Fruit fly (Drosophila melanogaster) whole organism, embryonic: Measurements from ENCODE around the gene yellow-e3.
A peak's percentile ranks its signal among the peaks of the same experiment; 100 is the strongest.

Experiments
- Abd-B ChIP-seq: fragments of 200-800 bp; sonication (Bioruptor generic); optimal IDR thresholded peaks from 2 replicates; lab custom pipeline; 2018; ENCODE audit warnings: missing biosample characterization, mild to moderate bottlenecking, missing genetic modification characterization, moderate library complexity
- Bteb2 ChIP-seq: fragments of 200-800 bp; sonication (Bioruptor generic); optimal IDR thresholded peaks from 2 replicates; lab custom pipeline; 2016; ENCODE audit warnings: missing biosample characterization, missing genetic modification characterization
- CG10147 ChIP-seq: fragments of 200-800 bp; sonication (Bioruptor generic); optimal IDR thresholded peaks from 2 replicates; lab custom pipeline; 2019; ENCODE audit warnings: missing biosample characterization, mild to moderate bottlenecking, missing genetic modification characterization, moderate library complexity
- CG1024 ChIP-seq: fragments of 200-800 bp; sonication (Bioruptor generic); IDR thresholded peaks from 2 replicates; pipeline ENCODE4 v1.3.6; 2022; ENCODE audit warnings: missing biosample characterization, missing genetic modification characterization
- CG10274 ChIP-seq: fragments of 200-800 bp; sonication (Bioruptor generic); optimal IDR thresholded peaks from 3 replicates; lab custom pipeline; 2017; ENCODE audit warnings: missing biosample characterization, mild to moderate bottlenecking, missing genetic modification characterization
- CG11504 ChIP-seq: fragments of 200-800 bp; sonication (Bioruptor generic); optimal IDR thresholded peaks from 3 replicates; lab custom pipeline; 2019; ENCODE audit warnings: missing biosample characterization, mild to moderate bottlenecking, missing genetic modification characterization, moderate library complexity
- CG17328 ChIP-seq: fragments of 200-800 bp; sonication (Bioruptor generic); IDR thresholded peaks from 2 replicates; pipeline ENCODE4 v1.3.6; 2022; ENCODE audit warnings: missing biosample characterization, missing genetic modification characterization
- CG17568 ChIP-seq: fragments of 200-800 bp; sonication (Bioruptor generic); optimal IDR thresholded peaks from 2 replicates; lab custom pipeline; 2018; ENCODE audit warnings: missing biosample characterization, mild to moderate bottlenecking, missing genetic modification characterization, moderate library complexity
- CG17612 ChIP-seq: fragments of 200-800 bp; sonication (Bioruptor generic); IDR thresholded peaks from 2 replicates; pipeline ENCODE4 v1.3.6; 2022; ENCODE audit warnings: missing biosample characterization, missing genetic modification characterization
- CG2120 ChIP-seq: fragments of 200-800 bp; sonication (Bioruptor generic); optimal IDR thresholded peaks from 3 replicates; lab custom pipeline; 2016; ENCODE audit warnings: missing biosample characterization, missing genetic modification characterization
- CG2129 ChIP-seq: fragments of 200-800 bp; sonication (Bioruptor generic); IDR thresholded peaks from 2 replicates; pipeline ENCODE4 v1.3.6; 2022; ENCODE audit warnings: missing biosample characterization, missing genetic modification characterization; ENCODE audit not compliant: partially characterized antibody
- CG30020 ChIP-seq: fragments of 200-800 bp; optimal IDR thresholded peaks from 2 replicates; lab custom pipeline; 2019; ENCODE audit warnings: missing biosample characterization, mild to moderate bottlenecking, missing genetic modification characterization, moderate library complexity
- CG31388 ChIP-seq: fragments of 200-800 bp; sonication (Bioruptor generic); optimal IDR thresholded peaks from 2 replicates; lab custom pipeline; 2016; ENCODE audit warnings: missing biosample characterization, missing genetic modification characterization
- CG32767 ChIP-seq: fragments of 200-800 bp; sonication (Bioruptor generic); IDR thresholded peaks from 2 replicates; pipeline ENCODE4 v1.3.6; 2022; ENCODE audit warnings: missing biosample characterization, missing genetic modification characterization
- CG3847 ChIP-seq: fragments of 200-800 bp; sonication (Bioruptor generic); IDR thresholded peaks from 2 replicates; pipeline ENCODE4 v1.3.6; 2022; ENCODE audit warnings: missing biosample characterization, missing genetic modification characterization
- CG4707 ChIP-seq: fragments of 200-800 bp; sonication (Bioruptor generic); optimal IDR thresholded peaks from 2 replicates; lab custom pipeline; 2018; ENCODE audit warnings: missing biosample characterization, mild to moderate bottlenecking, missing genetic modification characterization, moderate library complexity
- CG4730 ChIP-seq: fragments of 200-800 bp; sonication (Bioruptor generic); IDR thresholded peaks from 2 replicates; pipeline ENCODE4 v1.3.6; 2022; ENCODE audit warnings: missing biosample characterization, missing genetic modification characterization
- CG9727 ChIP-seq: fragments of 200-800 bp; sonication (Bioruptor generic); optimal IDR thresholded peaks from 3 replicates; lab custom pipeline; 2017; ENCODE audit warnings: missing biosample characterization, mild to moderate bottlenecking, missing genetic modification characterization
- D19A ChIP-seq: fragments of 200-800 bp; optimal IDR thresholded peaks from 3 replicates; lab custom pipeline; 2019; ENCODE audit warnings: missing biosample characterization, mild to moderate bottlenecking, missing genetic modification characterization, moderate library complexity
- Deaf1 ChIP-seq: fragments of 200-800 bp; optimal IDR thresholded peaks from 3 replicates; lab custom pipeline; 2019; ENCODE audit warnings: missing biosample characterization, mild to moderate bottlenecking, missing genetic modification characterization, moderate library complexity
- Dfd ChIP-seq, 2 experiments: fragments of >200 bp; optimal IDR thresholded peaks; 2 replicates each; lab custom pipeline; 2017; ENCODE audit warnings: missing biosample characterization in 2 of 2, missing genetic modification characterization in 2 of 2
- Dp ChIP-seq: fragments of 200-800 bp; sonication (Bioruptor generic); optimal IDR thresholded peaks from 2 replicates; lab custom pipeline; 2018; ENCODE audit warnings: missing biosample characterization, mild to moderate bottlenecking, missing genetic modification characterization, moderate library complexity
- Drgx ChIP-seq: fragments of 200-800 bp; sonication (Bioruptor generic); IDR thresholded peaks from 2 replicates; pipeline ENCODE4 v1.3.6; 2022; ENCODE audit warnings: missing biosample characterization, missing genetic modification characterization
- Jarid2 ChIP-seq: fragments of 200-800 bp; sonication (Bioruptor generic); optimal IDR thresholded peaks from 3 replicates; lab custom pipeline; 2017; ENCODE audit warnings: mild to moderate bottlenecking, missing biosample characterization, missing genetic modification reagents, missing genetic modification characterization
- Optix ChIP-seq: fragments of 200-800 bp; sonication (Bioruptor generic); IDR thresholded peaks from 3 replicates; pipeline ENCODE4 v1.3.6; 2022; ENCODE audit warnings: missing biosample characterization, missing genetic modification characterization
- Sry-β ChIP-seq: fragments of 200-800 bp; sonication (Bioruptor generic); optimal IDR thresholded peaks from 2 replicates; lab custom pipeline; 2018; ENCODE audit warnings: missing biosample characterization, mild to moderate bottlenecking, missing genetic modification characterization, moderate library complexity
- ato ChIP-seq: fragments of 200-800 bp; sonication (Bioruptor generic); IDR thresholded peaks from 2 replicates; pipeline ENCODE4 v1.3.6; 2022; ENCODE audit warnings: missing biosample characterization, missing genetic modification characterization; ENCODE audit not compliant: partially characterized antibody
- bcd ChIP-seq: fragments of 200-800 bp; sonication (Bioruptor generic); optimal IDR thresholded peaks from 2 replicates; lab custom pipeline; 2017; ENCODE audit warnings: missing biosample characterization, mild to moderate bottlenecking, missing genetic modification characterization
- bsh ChIP-seq, 2 experiments: fragments of 200-800 bp; sonication (Bioruptor generic); optimal IDR thresholded peaks; 2 replicates each; lab custom pipeline; 2017 to 2018; ENCODE audit warnings: mild to moderate bottlenecking in 2 of 2, missing biosample characterization in 2 of 2, missing genetic modification characterization in 2 of 2, moderate library complexity in 1 of 2
- cato ChIP-seq: fragments of 200-800 bp; sonication (Bioruptor generic); optimal IDR thresholded peaks from 2 replicates; lab custom pipeline; 2016; ENCODE audit warnings: missing biosample characterization, missing genetic modification characterization, borderline replicate concordance
- cg ChIP-seq: fragments of 200-800 bp; sonication (Bioruptor generic); optimal IDR thresholded peaks from 3 replicates; lab custom pipeline; 2019; ENCODE audit warnings: missing biosample characterization, mild to moderate bottlenecking, missing genetic modification characterization, moderate library complexity
- crc ChIP-seq: fragments of 200-800 bp; sonication (Bioruptor generic); optimal IDR thresholded peaks from 2 replicates; lab custom pipeline; 2016; ENCODE audit warnings: missing biosample characterization, missing genetic modification characterization
- croc ChIP-seq: fragments of 200-800 bp; sonication (Bioruptor generic); conservative IDR thresholded peaks from 3 replicates; pipeline ENCODE4 v1.3.6; 2022; ENCODE audit warnings: missing biosample characterization, missing genetic modification characterization
- danr ChIP-seq: fragments of 200-800 bp; sonication (Bioruptor generic); IDR thresholded peaks from 2 replicates; pipeline ENCODE4 v1.3.6; 2022; ENCODE audit warnings: missing biosample characterization, missing genetic modification characterization
- dm ChIP-seq: fragments of 200-800 bp; sonication (Bioruptor generic); optimal IDR thresholded peaks from 3 replicates; lab custom pipeline; 2016; ENCODE audit warnings: missing biosample characterization, missing genetic modification characterization
- eve ChIP-seq, 2 experiments: fragments of >200 bp; optimal IDR thresholded peaks; 2 replicates each; lab custom pipeline; 2017; ENCODE audit warnings: missing biosample characterization in 2 of 2, missing genetic modification characterization in 2 of 2
- fd3F ChIP-seq: fragments of 200-800 bp; sonication (Bioruptor generic); optimal IDR thresholded peaks from 2 replicates; lab custom pipeline; 2018; ENCODE audit warnings: missing biosample characterization, mild to moderate bottlenecking, missing genetic modification characterization, moderate library complexity
- fd64A ChIP-seq: fragments of 200-800 bp; sonication (Bioruptor generic); optimal IDR thresholded peaks from 3 replicates; lab custom pipeline; 2018; ENCODE audit warnings: missing biosample characterization, mild to moderate bottlenecking, missing genetic modification characterization
- fd96Cb ChIP-seq: fragments of 200-800 bp; sonication (Bioruptor generic); optimal IDR thresholded peaks from 2 replicates; lab custom pipeline; 2018; ENCODE audit warnings: missing biosample characterization, mild to moderate bottlenecking, missing genetic modification characterization, moderate library complexity
- gcm ChIP-seq: fragments of 200-800 bp; sonication (Bioruptor generic); optimal IDR thresholded peaks from 2 replicates; lab custom pipeline; 2019; ENCODE audit warnings: missing biosample characterization, mild to moderate bottlenecking, missing genetic modification characterization, moderate library complexity
- kni ChIP-seq: fragments of 200-800 bp; sonication (Bioruptor generic); optimal IDR thresholded peaks from 3 replicates; lab custom pipeline; 2017; ENCODE audit warnings: mild to moderate bottlenecking, missing biosample characterization, missing genetic modification reagents, missing genetic modification characterization
- lov ChIP-seq, 2 experiments: fragments of 200-800 bp in 1 of 2; fragments of >200 bp in 1 of 2; sonication (Bioruptor generic) in 1 of 2; IDR thresholded peaks in 1 of 2; optimal IDR thresholded peaks in 1 of 2; 2 replicates in 1 of 2; 3 replicates in 1 of 2; pipeline versions ENCODE4 v1.3.6 to Lab custom; 2017 to 2022; ENCODE audit warnings: missing biosample characterization in 1 of 2, missing genetic modification characterization in 1 of 2
- oc ChIP-seq: fragments of 200-800 bp; sonication (Bioruptor generic); optimal IDR thresholded peaks from 2 replicates; lab custom pipeline; 2018; ENCODE audit warnings: missing biosample characterization, mild to moderate bottlenecking, missing genetic modification characterization, moderate library complexity
- repo ChIP-seq: fragments of 200-800 bp; sonication (Bioruptor generic); optimal IDR thresholded peaks from 2 replicates; lab custom pipeline; 2016; ENCODE audit warnings: missing biosample characterization, missing genetic modification characterization
- sd ChIP-seq: fragments of 200-800 bp; sonication (Bioruptor generic); optimal IDR thresholded peaks from 3 replicates; lab custom pipeline; 2018; ENCODE audit warnings: missing biosample characterization, mild to moderate bottlenecking, missing genetic modification characterization, moderate library complexity
- tna ChIP-seq: fragments of 200-800 bp; sonication (Bioruptor generic); IDR thresholded peaks from 2 replicates; pipeline ENCODE4 v1.3.6; 2022; ENCODE audit warnings: missing biosample characterization, missing genetic modification characterization; ENCODE audit not compliant: partially characterized antibody
- toy ChIP-seq: fragments of 200-800 bp; sonication (Bioruptor generic); IDR thresholded peaks from 2 replicates; pipeline ENCODE4 v1.3.6; 2022; ENCODE audit warnings: missing biosample characterization, missing genetic modification characterization
- zen2 ChIP-seq: fragments of 200-800 bp; sonication (Bioruptor generic); IDR thresholded peaks from 3 replicates; pipeline ENCODE4 v1.3.6; 2022; ENCODE audit warnings: missing biosample characterization, missing genetic modification characterization; ENCODE audit not compliant: partially characterized antibody
- zfh2 ChIP-seq: fragments of 200-800 bp; sonication (Bioruptor generic); optimal IDR thresholded peaks from 2 replicates; lab custom pipeline; 2016; ENCODE audit warnings: missing biosample characterization, missing genetic modification characterization

The yellow-e3 gene

dm6 chr3R:13453955-13454354, 49.3 kb upstream of the yellow-e3 start (continued):
- TF ChIP-seq fd3F (GFP tag; lab: Kevin White, UChicago) (peak; percentile 64), oc (tag; lab: Kevin White, UChicago) (peak; percentile 56), Jarid2 (GFP tag; lab: Kevin White, UChicago) (no peak), CG31388 (GFP tag; lab: Kevin White, UChicago) (peak; percentile 17), CG4707 (GFP tag; lab: Kevin White, UChicago) (no peak), CG2129 (GFP tag; lab: Robert Waterston, UW) (no peak), danr (GFP tag; lab: Robert Waterston, UW) (peak; percentile 44), Optix (GFP tag; lab: Robert Waterston, UW) (no peak), CG10274 (GFP tag; lab: Kevin White, UChicago) (peak; percentile 26), CG30020 (no peak), bcd (GFP tag; lab: Kevin White, UChicago) (peak; percentile 73), gcm (peak; percentile 32), CG1024 (GFP tag; lab: Robert Waterston, UW) (peak; percentile 49), repo (GFP tag; lab: Kevin White, UChicago) (no peak), eve (GFP tag; optimal IDR thresholded peaks at IDR 0.05; lab: Kevin White, UChicago) (peak in 1 of 2 experiments; percentile 50), sd (peak; percentile 86), bsh (GFP tag; optimal IDR thresholded peaks at IDR 0.05; lab: Kevin White, UChicago) (peak in 1 of 2 experiments; percentile 78), lov (optimal IDR thresholded peaks at IDR 0.05; lab: Kevin White, UChicago) (no peak), lov (GFP tag; IDR thresholded peaks at IDR 0.05; lab: Robert Waterston, UW) (0 out of 3 replicates have a peak, but pooled peaks have one; percentile 14), cg (GFP tag; lab: Kevin White, UChicago) (no peak), CG17328 (GFP tag; lab: Robert Waterston, UW) (peak; percentile 47; the same call in 1 of the 2 replicates), D19A (tag; lab: Kevin White, UChicago) (peak; percentile 92), kni (no peak), toy (GFP tag; lab: Robert Waterston, UW) (peak; percentile 41; the same call in 1 of the 2 replicates), cato (GFP tag; lab: Kevin White, UChicago) (no peak), CG3847 (GFP tag; lab: Robert Waterston, UW) (peak; percentile 61; the same call in 1 of the 2 replicates), croc (GFP tag; lab: Robert Waterston, UW) (peak; percentile 46; the same call in 1 of the 3 replicates), Deaf1 (tag; lab: Kevin White, UChicago) (no peak), CG32767 (peak; percentile 45; the same call in 1 of the 2 replicates), dm (GFP tag; lab: Kevin White, UChicago) (no peak), CG9727 (peak; percentile 58), tna (no peak), CG2120 (GFP tag; lab: Kevin White, UChicago) (peak; percentile 86), zen2 (GFP tag; lab: Robert Waterston, UW) (no peak), Dp (no peak), fd96Cb (tag; lab: Kevin White, UChicago) (peak; percentile 65), CG11504 (no peak), CG4730 (GFP tag; lab: Robert Waterston, UW) (peak; percentile 79), ato (GFP tag; lab: Robert Waterston, UW) (no peak), zfh2 (peak; percentile 59), Sry-β (no peak), fd64A (GFP tag; lab: Kevin White, UChicago) (no peak), Dfd (GFP tag; optimal IDR thresholded peaks at IDR 0.05; lab: Kevin White, UChicago) (no peak), Bteb2 (GFP tag; lab: Kevin White, UChicago) (peak; percentile 57), CG17568 (GFP tag; lab: Kevin White, UChicago) (no peak), Drgx (GFP tag; lab: Robert Waterston, UW) (no peak), CG10147 (peak; percentile 79), Abd-B (peak; percentile 67), crc (GFP tag; lab: Kevin White, UChicago) (peak; percentile 16), CG17612 (peak; percentile 49; the same call in 1 of the 2 replicates)
